Worm (Caenorhabditis elegans) whole organism, young adult: Measurements from ENCODE around the gene lin-31.

ENCODE experiments used
- B0035.1 ChIP-seq: sonication (generic microtip); optimal IDR thresholded peaks from 2 replicates; lab custom pipeline; 2016; ENCODE audit warnings: missing genetic modification characterization, mild to moderate bottlenecking, missing compliant biosample characterization, missing genotype, missing genetic modification reagents
- C17E4.6 ChIP-seq: fragments of 200-800 bp; sonication (Bioruptor generic); IDR thresholded peaks from 2 replicates; pipeline ENCODE4 v1.3.6; 2022; ENCODE audit warnings: missing genetic modification reagents, missing genetic modification characterization, missing compliant biosample characterization
- F37B4.10 ChIP-seq: fragments of 200-800 bp; sonication (Bioruptor generic); IDR thresholded peaks from 2 replicates; pipeline ENCODE4 v1.3.6; 2022; ENCODE audit warnings: missing genetic modification characterization, missing compliant biosample characterization
- F49E8.2 ChIP-seq: sonication (generic microtip); optimal IDR thresholded peaks from 3 replicates; lab custom pipeline; 2017; ENCODE audit warnings: missing genetic modification characterization, mild to moderate bottlenecking, missing compliant biosample characterization, antibody characterized with exemption, moderate library complexity; ENCODE audit not compliant: insufficient read depth
- F52B5.7 ChIP-seq: sonication (generic microtip); optimal IDR thresholded peaks from 2 replicates; lab custom pipeline; 2016; ENCODE audit warnings: mild to moderate bottlenecking, missing genetic modification characterization, missing compliant biosample characterization
- F57A8.1 ChIP-seq: fragments of 200-800 bp; sonication (Bioruptor generic); optimal IDR thresholded peaks from 2 replicates; lab custom pipeline; 2018; ENCODE audit warnings: mild to moderate bottlenecking, missing genetic modification characterization, moderate library complexity, missing compliant biosample characterization
- aptf-2 ChIP-seq: fragments of 200-800 bp; sonication (Bioruptor generic); conservative IDR thresholded peaks from 2 replicates; pipeline ENCODE4 v1.3.6; 2022; ENCODE audit warnings: missing genetic modification reagents, missing genetic modification characterization, missing compliant biosample characterization
- atf-7 ChIP-seq: sonication (generic microtip); optimal IDR thresholded peaks from 2 replicates; lab custom pipeline; 2017; ENCODE audit warnings: mild to moderate bottlenecking, missing genetic modification characterization, missing compliant biosample characterization
- bed-2 ChIP-seq: fragments of 200-800 bp; sonication (Bioruptor generic); IDR thresholded peaks from 2 replicates; pipeline ENCODE4 v1.3.6; 2022; ENCODE audit warnings: missing genetic modification reagents, missing genetic modification characterization, missing compliant biosample characterization
- ccch-3 ChIP-seq: fragments of 200-800 bp; sonication (Bioruptor generic); optimal IDR thresholded peaks from 2 replicates; lab custom pipeline; 2018; ENCODE audit warnings: mild to moderate bottlenecking, missing genetic modification characterization, missing compliant biosample characterization
- cebp-1 ChIP-seq, 2 experiments: fragments of 200-800 bp in 1 of 2; sonication (Bioruptor generic) in 1 of 2; sonication (generic microtip) in 1 of 2; IDR thresholded peaks in 1 of 2; optimal IDR thresholded peaks in 1 of 2; 2 replicates each; pipeline versions ENCODE4 v1.3.6 to Lab custom; 2017 to 2022; ENCODE audit warnings: missing compliant biosample characterization in 2 of 2, missing genetic modification characterization in 2 of 2, mild to moderate bottlenecking in 1 of 2, missing genetic modification reagents in 1 of 2, moderate library complexity in 1 of 2
- ceh-27 ChIP-seq: fragments of 200-800 bp; sonication (Bioruptor generic); optimal IDR thresholded peaks from 2 replicates; lab custom pipeline; 2018; ENCODE audit warnings: mild to moderate bottlenecking, missing genetic modification characterization, moderate library complexity, missing compliant biosample characterization
- ceh-40 ChIP-seq: fragments of 200-800 bp; sonication (Bioruptor generic); IDR thresholded peaks from 2 replicates; pipeline ENCODE4 v1.3.6; 2022; ENCODE audit warnings: missing genetic modification characterization, missing compliant biosample characterization
- ceh-79 ChIP-seq: sonication (generic microtip); optimal IDR thresholded peaks from 2 replicates; lab custom pipeline; 2017; ENCODE audit warnings: mild to moderate bottlenecking, missing genetic modification characterization, missing compliant biosample characterization
- dox-1 ChIP-seq: fragments of 200-800 bp; sonication (Bioruptor generic); IDR thresholded peaks from 2 replicates; pipeline ENCODE4 v1.3.6; 2022; ENCODE audit warnings: missing genetic modification reagents, missing genetic modification characterization, missing compliant biosample characterization
- dpff-1 ChIP-seq: sonication (generic microtip); optimal IDR thresholded peaks from 2 replicates; lab custom pipeline; 2017; ENCODE audit warnings: mild to moderate bottlenecking, missing genetic modification characterization, missing compliant biosample characterization
- efl-1 ChIP-seq: fragments of 150-350 bp; optimal IDR thresholded peaks from 2 replicates; lab custom pipeline; 2014; ENCODE audit warnings: missing biosample characterization, missing genetic modification reagents, missing genetic modification characterization
- egrh-3 ChIP-seq: fragments of 200-800 bp; sonication (Bioruptor generic); IDR thresholded peaks from 2 replicates; pipeline ENCODE4 v1.3.6; 2022; ENCODE audit warnings: missing genetic modification reagents, missing genetic modification characterization, missing compliant biosample characterization
- ets-4 ChIP-seq: fragments of 200-800 bp; sonication (Bioruptor generic); optimal IDR thresholded peaks from 2 replicates; lab custom pipeline; 2018; ENCODE audit warnings: mild to moderate bottlenecking, missing genetic modification characterization, missing compliant biosample characterization
- hlh-26 ChIP-seq: fragments of 200-800 bp; sonication (Bioruptor generic); conservative IDR thresholded peaks from 2 replicates; pipeline ENCODE4 v1.3.6; 2022; ENCODE audit warnings: missing genetic modification reagents, missing genetic modification characterization, missing compliant biosample characterization
- let-607 ChIP-seq, 2 experiments: fragments of 200-800 bp in 1 of 2; sonication (Bioruptor generic) in 1 of 2; sonication (generic microtip) in 1 of 2; optimal IDR thresholded peaks; 2 replicates each; lab custom pipeline; 2016 to 2018; ENCODE audit warnings: mild to moderate bottlenecking in 2 of 2, missing compliant biosample characterization in 2 of 2, missing genetic modification characterization in 2 of 2, moderate library complexity in 2 of 2, missing genotype in 1 of 2
- lin-40 ChIP-seq: sonication (generic microtip); optimal IDR thresholded peaks from 2 replicates; lab custom pipeline; 2016; ENCODE audit warnings: missing genetic modification characterization, mild to moderate bottlenecking, missing compliant biosample characterization, missing genotype, missing genetic modification reagents
- mes-4 ChIP-seq: sonication (generic microtip); optimal IDR thresholded peaks from 2 replicates; lab custom pipeline; 2016; ENCODE audit warnings: missing genotype, missing genetic modification characterization, missing compliant biosample characterization
- nhr-179 ChIP-seq: sonication (generic microtip); optimal IDR thresholded peaks from 2 replicates; lab custom pipeline; 2016; ENCODE audit warnings: mild to moderate bottlenecking, missing genetic modification characterization, missing compliant biosample characterization
- nhr-27 ChIP-seq: fragments of 200-800 bp; sonication (Bioruptor generic); optimal IDR thresholded peaks from 2 replicates; lab custom pipeline; 2018; ENCODE audit warnings: mild to moderate bottlenecking, missing genetic modification characterization, moderate library complexity, missing compliant biosample characterization
- pha-4 ChIP-seq: fragments of 150-350 bp; sonication (generic microtip); optimal IDR thresholded peaks from 2 replicates; lab custom pipeline; 2014; ENCODE audit warnings: missing biosample characterization, missing genetic modification reagents, missing genetic modification characterization
- rcor-1 ChIP-seq: fragments of 200-800 bp; sonication (Bioruptor generic); IDR thresholded peaks from 2 replicates; pipeline ENCODE4 v1.3.6; 2022; ENCODE audit warnings: missing genetic modification reagents, missing genetic modification characterization, missing compliant biosample characterization
- repo-1 ChIP-seq: sonication (generic microtip); optimal IDR thresholded peaks from 2 replicates; lab custom pipeline; 2017; ENCODE audit warnings: mild to moderate bottlenecking, missing genetic modification characterization, missing compliant biosample characterization
- rpc-1 ChIP-seq, 2 experiments: fragments of 150-350 bp in 1 of 2; sonication (generic microtip) in 1 of 2; optimal IDR thresholded peaks; 2 replicates each; lab custom pipeline; 2014 to 2018; ENCODE audit warnings: missing biosample characterization in 1 of 2, missing genetic modification characterization in 1 of 2, missing genetic modification reagents in 1 of 2, missing genotype in 1 of 2
- somi-1 ChIP-seq: fragments of 200-800 bp; sonication (Bioruptor generic); optimal IDR thresholded peaks from 2 replicates; lab custom pipeline; 2018; ENCODE audit warnings: mild to moderate bottlenecking, missing genetic modification characterization, missing compliant biosample characterization
- tlf-1 ChIP-seq: fragments of 200-800 bp; sonication (Bioruptor generic); optimal IDR thresholded peaks from 2 replicates; lab custom pipeline; 2018; ENCODE audit warnings: mild to moderate bottlenecking, missing genetic modification characterization, missing compliant biosample characterization
- xnd-1 ChIP-seq: sonication (generic microtip); optimal IDR thresholded peaks from 2 replicates; lab custom pipeline; 2016; ENCODE audit warnings: missing genotype, missing genetic modification reagents, missing genetic modification characterization, missing compliant biosample characterization
- zfh-2 ChIP-seq: fragments of 200-800 bp; sonication (Bioruptor generic); conservative IDR thresholded peaks from 2 replicates; pipeline ENCODE4 v1.3.6; 2022; ENCODE audit warnings: missing genetic modification reagents, missing genetic modification characterization, missing compliant biosample characterization
- ztf-18 ChIP-seq: sonication (generic microtip); optimal IDR thresholded peaks from 2 replicates; lab custom pipeline; 2016; ENCODE audit warnings: missing genotype, mild to moderate bottlenecking, missing genetic modification characterization, missing compliant biosample characterization
- ztf-3 ChIP-seq: fragments of 200-800 bp; sonication (Bioruptor generic); optimal IDR thresholded peaks from 2 replicates; lab custom pipeline; 2018; ENCODE audit warnings: mild to moderate bottlenecking, missing genetic modification characterization, missing compliant biosample characterization

Gene lin-31

ce11 chrII:3999537-3999936 lies 17.2 kb downstream of the lin-31 start:
- 0 out of 2 replicates have a peak, but pooled peaks have one; percentile 54 for TF ChIP-seq aptf-2 (GFP tag; lab: Robert Waterston, UW)
- TF ChIP-seq dox-1 (GFP tag; lab: Robert Waterston, UW): 0 out of 2 replicates have a peak, but pooled peaks have one; percentile 36
- no peak for TF ChIP-seq rpc-1 (optimal IDR thresholded peaks at IDR 0.05; lab: Kevin White, UChicago)
- TF ChIP-seq rpc-1 (tag; optimal IDR thresholded peaks at IDR 0.05; lab: Kevin White, UChicago): no peak
- peak; percentile 74 for TF ChIP-seq zfh-2 (GFP tag; lab: Robert Waterston, UW)
- peak; percentile 11; the same call in 1 of the 2 replicates for TF ChIP-seq egrh-3 (GFP tag; lab: Robert Waterston, UW)

- TF ChIP-seq mes-4 (tag; lab: Kevin White, UChicago) (no peak), ceh-27 (no peak), nhr-179 (tag; lab: Kevin White, UChicago) (no peak), dpff-1 (tag; lab: Kevin White, UChicago) (no peak), pha-4 (tag; lab: Kevin White, UChicago) (no peak), atf-7 (tag; lab: Kevin White, UChicago) (no peak), ceh-40 (no peak), lin-40 (no peak), nhr-27 (no peak), ztf-3 (no peak), repo-1 (tag; lab: Kevin White, UChicago) (no peak)
Measured at ce11 chrII:4000430-4000829, 18.1 kb downstream of the lin-31 start.

- no peak for TF ChIP-seq xnd-1 (tag; lab: Kevin White, UChicago)
- TF ChIP-seq ztf-18 (tag; lab: Kevin White, UChicago): no peak
- no peak for TF ChIP-seq ets-4 (GFP tag; lab: Kevin White, UChicago)
- no peak for TF ChIP-seq ccch-3
- no peak for TF ChIP-seq bed-2 (GFP tag; lab: Robert Waterston, UW)
- TF ChIP-seq cebp-1 (GFP tag; IDR thresholded peaks at IDR 0.05; lab: Robert Waterston, UW): no peak
- TF ChIP-seq cebp-1 (tag; optimal IDR thresholded peaks at IDR 0.05; lab: Kevin White, UChicago): no peak
- no peak for TF ChIP-seq C17E4.6 (GFP tag; lab: Robert Waterston, UW)
- no peak for TF ChIP-seq efl-1 (GFP tag; lab: Kevin White, UChicago)
- no peak for TF ChIP-seq let-607 (tag; optimal IDR thresholded peaks at IDR 0.05; lab: Kevin White, UChicago)
- TF ChIP-seq ceh-79 (tag; lab: Kevin White, UChicago): no peak
Measured at ce11 chrII:4002134-4002533, 19.8 kb downstream of the lin-31 start.

- no peak for TF ChIP-seq tlf-1
- TF ChIP-seq bed-2 (GFP tag; lab: Robert Waterston, UW): no peak
- no peak for TF ChIP-seq aptf-2 (GFP tag; lab: Robert Waterston, UW)
- no peak for TF ChIP-seq B0035.1 (tag; lab: Kevin White, UChicago)
- TF ChIP-seq lin-40: no peak
- TF ChIP-seq dox-1 (GFP tag; lab: Robert Waterston, UW): no peak
- no peak for TF ChIP-seq rcor-1 (GFP tag; lab: Robert Waterston, UW)
- no peak for TF ChIP-seq F49E8.2
- TF ChIP-seq F57A8.1 (GFP tag; lab: Kevin White, UChicago): no peak
- no peak for TF ChIP-seq ccch-3
- TF ChIP-seq F37B4.10 (GFP tag; lab: Robert Waterston, UW): no peak
- no peak for TF ChIP-seq F52B5.7 (tag; lab: Kevin White, UChicago)
- no peak for TF ChIP-seq hlh-26
- no peak for TF ChIP-seq somi-1 (GFP tag; lab: Kevin White, UChicago)
Measured at ce11 chrII:4004614-4005013, 22.3 kb downstream of the lin-31 start, which contains the start of gene ephx-1. Gene ephx-1, plus strand, starts transcription at chrII:4004914.
